Worm (Caenorhabditis elegans) whole organism, L1 larva: ENCODE results near the gene K07D4.5.

Experiments used
- C04F5.9 ChIP-seq: sonication (generic microtip); optimal IDR thresholded peaks from 2 replicates; lab custom pipeline; 2016; ENCODE audit warnings: missing genetic modification characterization, missing compliant biosample characterization
- F16B12.6 ChIP-seq: fragments of 150-350 bp; optimal IDR thresholded peaks from 2 replicates; lab custom pipeline; 2014; ENCODE audit warnings: missing biosample characterization, missing genetic modification characterization
- aha-1 ChIP-seq: fragments of 150-350 bp; optimal IDR thresholded peaks from 2 replicates; lab custom pipeline; 2014; ENCODE audit warnings: missing biosample characterization, missing genetic modification characterization
- ama-1 ChIP-seq: fragments of 150-350 bp; optimal IDR thresholded peaks from 2 replicates; lab custom pipeline; 2014
- blmp-1 ChIP-seq: fragments of 150-350 bp; optimal IDR thresholded peaks from 2 replicates; lab custom pipeline; 2014; ENCODE audit warnings: missing biosample characterization, missing genetic modification characterization
- ceh-82 ChIP-seq, 3 experiments: fragments of 150-350 bp in 1 of 3; sonication (generic microtip) in 2 of 3; optimal IDR thresholded peaks; 2 replicates each; lab custom pipeline; 2014 to 2017; ENCODE audit warnings: missing biosample characterization in 3 of 3, missing genetic modification characterization in 3 of 3
- ceh-90 ChIP-seq: sonication (generic microtip); optimal IDR thresholded peaks from 2 replicates; lab custom pipeline; 2016; ENCODE audit warnings: missing genetic modification characterization, missing compliant biosample characterization
- dsc-1 ChIP-seq: sonication (generic microtip); optimal IDR thresholded peaks from 2 replicates; lab custom pipeline; 2016; ENCODE audit warnings: mild to moderate bottlenecking, missing genetic modification characterization, missing compliant biosample characterization
- efl-1 ChIP-seq, 4 experiments: fragments of 150-350 bp; optimal IDR thresholded peaks in 3 of 4; peaks in 1 of 4; 1 replicate in 1 of 4; 2 replicates in 3 of 4; lab custom pipeline; 2014; ENCODE audit warnings: missing biosample characterization in 2 of 4, missing genetic modification characterization in 2 of 4, missing genetic modification reagents in 2 of 4
- elt-3 ChIP-seq, 6 experiments: fragments of 150-350 bp in 1 of 6; sonication (generic microtip); optimal IDR thresholded peaks; 2 replicates each; lab custom pipeline; 2017 to 2018; ENCODE audit warnings: missing biosample characterization in 6 of 6, missing genetic modification characterization in 6 of 6, inconsistent platforms in 1 of 6
- ets-5 ChIP-seq: fragments of 200-800 bp; sonication (Bioruptor generic); IDR thresholded peaks from 2 replicates; pipeline ENCODE4 v1.3.6; 2022; ENCODE audit warnings: missing genetic modification characterization, missing compliant biosample characterization
- fkh-10 ChIP-seq: sonication (generic microtip); optimal IDR thresholded peaks from 2 replicates; lab custom pipeline; 2017; ENCODE audit warnings: missing biosample characterization, missing genetic modification reagents, missing genetic modification characterization
- fkh-4 ChIP-seq: sonication (generic microtip); optimal IDR thresholded peaks from 2 replicates; lab custom pipeline; 2016; ENCODE audit warnings: missing compliant biosample characterization, missing genetic modification characterization, borderline replicate concordance
- fos-1 ChIP-seq: fragments of 150-350 bp; optimal IDR thresholded peaks from 2 replicates; lab custom pipeline; 2014; ENCODE audit warnings: missing biosample characterization, missing genetic modification characterization
- hlh-17 ChIP-seq: fragments of 200-800 bp; sonication (Bioruptor generic); optimal IDR thresholded peaks from 2 replicates; lab custom pipeline; 2018; ENCODE audit warnings: missing genetic modification characterization, mild to moderate bottlenecking, missing compliant biosample characterization, moderate library complexity, borderline replicate concordance
- hlh-4 ChIP-seq: sonication (generic microtip); optimal IDR thresholded peaks from 2 replicates; lab custom pipeline; 2016; ENCODE audit warnings: mild to moderate bottlenecking, missing genetic modification characterization, missing compliant biosample characterization
- irx-1 ChIP-seq: sonication (generic microtip); optimal IDR thresholded peaks from 2 replicates; lab custom pipeline; 2016; ENCODE audit warnings: missing genetic modification characterization, missing compliant biosample characterization
- lin-13 ChIP-seq: fragments of 150-350 bp; optimal IDR thresholded peaks from 2 replicates; lab custom pipeline; 2014; ENCODE audit warnings: missing biosample characterization, missing genetic modification reagents, missing genetic modification characterization
- lin-14 ChIP-seq: fragments of 200-800 bp; sonication (Bioruptor generic); optimal IDR thresholded peaks from 2 replicates; lab custom pipeline; 2018; ENCODE audit warnings: mild to moderate bottlenecking, missing genetic modification characterization, moderate library complexity, missing compliant biosample characterization
- lin-35 ChIP-seq, 2 experiments: fragments of 150-350 bp; optimal IDR thresholded peaks; 2 replicates each; lab custom pipeline; 2014; ENCODE audit warnings: missing biosample characterization in 2 of 2, missing genetic modification characterization in 2 of 2, missing genetic modification reagents in 2 of 2
- lin-39 ChIP-seq: fragments of 150-350 bp; optimal IDR thresholded peaks from 2 replicates; lab custom pipeline; 2014; ENCODE audit warnings: missing biosample characterization, missing genetic modification reagents, missing genetic modification characterization
- lsy-2 ChIP-seq, 2 experiments: fragments of 150-350 bp; optimal IDR thresholded peaks; 2 replicates each; lab custom pipeline; 2014; ENCODE audit warnings: missing biosample characterization in 2 of 2, missing genetic modification characterization in 2 of 2
- mab-9 ChIP-seq: fragments of 200-800 bp; sonication (Bioruptor generic); IDR thresholded peaks from 2 replicates; pipeline ENCODE4 v1.3.6; 2022; ENCODE audit warnings: missing genetic modification reagents, missing genetic modification characterization, missing compliant biosample characterization
- mdl-1 ChIP-seq, 2 experiments: fragments of 150-350 bp; optimal IDR thresholded peaks; 2 replicates each; lab custom pipeline; 2014 to 2017; ENCODE audit warnings: missing biosample characterization in 2 of 2, missing genetic modification characterization in 2 of 2, inconsistent platforms in 1 of 2
- mep-1 ChIP-seq: fragments of 150-350 bp; optimal IDR thresholded peaks from 2 replicates; lab custom pipeline; 2014; ENCODE audit warnings: missing biosample characterization, missing genetic modification characterization
- nhr-11 ChIP-seq: fragments of 150-350 bp; optimal IDR thresholded peaks from 2 replicates; lab custom pipeline; 2014; ENCODE audit warnings: missing biosample characterization, missing genetic modification characterization
- nhr-19 ChIP-seq: fragments of 200-800 bp; sonication (Bioruptor generic); conservative IDR thresholded peaks from 2 replicates; pipeline ENCODE4 v1.3.6; 2022; ENCODE audit warnings: missing genetic modification characterization, missing compliant biosample characterization
- pqm-1 ChIP-seq: sonication (generic microtip); optimal IDR thresholded peaks from 3 replicates; lab custom pipeline; 2017; ENCODE audit warnings: missing biosample characterization, missing genetic modification characterization
- snpc-4 ChIP-seq: fragments of 150-350 bp; optimal IDR thresholded peaks from 2 replicates; lab custom pipeline; 2014; ENCODE audit warnings: missing biosample characterization, missing genetic modification characterization
- snu-23 ChIP-seq: sonication (generic microtip); optimal IDR thresholded peaks from 2 replicates; lab custom pipeline; 2016; ENCODE audit warnings: missing genetic modification characterization, missing compliant biosample characterization
- sptf-1 ChIP-seq: fragments of 150-350 bp; optimal IDR thresholded peaks from 2 replicates; lab custom pipeline; 2014; ENCODE audit warnings: missing biosample characterization, missing genetic modification characterization
- swsn-7 ChIP-seq: sonication (generic microtip); optimal IDR thresholded peaks from 2 replicates; lab custom pipeline; 2016; ENCODE audit warnings: missing genetic modification characterization, missing compliant biosample characterization
- tbx-2 ChIP-seq: sonication (generic microtip); optimal IDR thresholded peaks from 2 replicates; lab custom pipeline; 2016; ENCODE audit warnings: missing genetic modification characterization, missing compliant biosample characterization
- unc-62 ChIP-seq: fragments of 150-350 bp; optimal IDR thresholded peaks from 2 replicates; lab custom pipeline; 2014; ENCODE audit warnings: missing biosample characterization, missing genetic modification reagents, missing genetic modification characterization
- unc-86 ChIP-seq: sonication (generic microtip); optimal IDR thresholded peaks from 2 replicates; lab custom pipeline; 2016; ENCODE audit warnings: missing genetic modification characterization, missing compliant biosample characterization
- unc-98 ChIP-seq: fragments of 200-800 bp; sonication (Bioruptor generic); IDR thresholded peaks from 2 replicates; pipeline ENCODE4 v1.3.6; 2022; ENCODE audit warnings: missing genetic modification characterization, missing compliant biosample characterization
- vab-15 ChIP-seq: sonication (generic microtip); optimal IDR thresholded peaks from 2 replicates; lab custom pipeline; 2017; ENCODE audit warnings: missing genotype, mild to moderate bottlenecking, missing genetic modification characterization, missing compliant biosample characterization
- xbp-1 ChIP-seq: sonication (generic microtip); optimal IDR thresholded peaks from 2 replicates; lab custom pipeline; 2016; ENCODE audit warnings: missing genetic modification characterization, missing compliant biosample characterization
- zag-1 ChIP-seq: fragments of 150-350 bp; optimal IDR thresholded peaks from 2 replicates; lab custom pipeline; 2014; ENCODE audit warnings: missing biosample characterization, missing genetic modification characterization
- zip-4 ChIP-seq: fragments of 200-800 bp; sonication (Bioruptor generic); optimal IDR thresholded peaks from 2 replicates; lab custom pipeline; 2018; ENCODE audit warnings: mild to moderate bottlenecking, missing genetic modification characterization, moderate library complexity, missing compliant biosample characterization

K07D4.5 gene

ce11 chrII:4044349-4044748 is 19.0 kb upstream of the K07D4.5 start, which contains the start of gene rpn-11 (continued):
- TF ChIP-seq snpc-4 (tag; lab: Kevin White, UChicago) (peak; percentile 47), ceh-82 (tag; optimal IDR thresholded peaks at IDR 0.05; lab: Kevin White, UChicago) (peak; percentile 79 to 92 (median 87)), nhr-11 (tag; lab: Kevin White, UChicago) (peak; percentile 52), vab-15 (peak; percentile 12), lin-35 (GFP tag; optimal IDR thresholded peaks at IDR 0.05; lab: Kevin White, UChicago) (peak; percentile 98), ets-5 (GFP tag; lab: Robert Waterston, UW) (no peak), C04F5.9 (tag; lab: Kevin White, UChicago) (peak; percentile 77), unc-62 (GFP tag; lab: Kevin White, UChicago) (no peak), sptf-1 (tag; lab: Kevin White, UChicago) (no peak), dsc-1 (tag; lab: Kevin White, UChicago) (peak; percentile 88), lsy-2 (tag; optimal IDR thresholded peaks at IDR 0.05; lab: Kevin White, UChicago) (peak; percentile 94 to 95), zip-4 (peak; percentile 65), xbp-1 (peak; percentile 88), unc-98 (GFP tag; lab: Robert Waterston, UW) (peak; percentile 27; the same call in 1 of the 2 replicates), F16B12.6 (tag; lab: Kevin White, UChicago) (peak; percentile 98), tbx-2 (peak; percentile 91), mab-9 (GFP tag; lab: Robert Waterston, UW) (peak; percentile 75), ceh-90 (tag; lab: Kevin White, UChicago) (peak; percentile 8), lin-14 (GFP tag; lab: Kevin White, UChicago) (peak; percentile 83), swsn-7 (tag; lab: Kevin White, UChicago) (peak; percentile 85), fkh-10 (GFP tag; lab: Kevin White, UChicago) (peak; percentile 85), mdl-1 (tag; optimal IDR thresholded peaks at IDR 0.05; lab: Kevin White, UChicago) (peak; percentile 52 to 75), lin-39 (tag; lab: Kevin White, UChicago) (peak; percentile 45), blmp-1 (peak; percentile 50), nhr-19 (GFP tag; lab: Robert Waterston, UW) (peak; percentile 88), irx-1 (tag; lab: Kevin White, UChicago) (peak; percentile 75), unc-86 (tag; lab: Kevin White, UChicago) (peak; percentile 86), snu-23 (peak; percentile 90), mep-1 (tag; lab: Kevin White, UChicago) (peak; percentile 90), hlh-17 (GFP tag; lab: Kevin White, UChicago) (no peak), ama-1 (no peak), hlh-4 (tag; lab: Kevin White, UChicago) (no peak), zag-1 (no peak), efl-1 (optimal IDR thresholded peaks at IDR 0.05; lab: Kevin White, UChicago) (peak; percentile 98 to 99), efl-1 (GFP tag; optimal IDR thresholded peaks at IDR 0.05 in 1 of 2; lab: Kevin White, UChicago) (peak; percentile 97 to 100), aha-1 (tag; lab: Kevin White, UChicago) (no peak), fkh-4 (tag; lab: Kevin White, UChicago) (peak; percentile 64)

- TF ChIP-seq ceh-90 (tag; lab: Kevin White, UChicago) (no peak), efl-1 (optimal IDR thresholded peaks at IDR 0.05; lab: Kevin White, UChicago) (no peak), efl-1 (GFP tag; optimal IDR thresholded peaks at IDR 0.05 in 1 of 2; lab: Kevin White, UChicago) (peak in 1 of 2 experiments; percentile 19), elt-3 (tag; optimal IDR thresholded peaks at IDR 0.05; lab: Kevin White, UChicago) (no peak), fkh-10 (GFP tag; lab: Kevin White, UChicago) (no peak), ceh-82 (tag; optimal IDR thresholded peaks at IDR 0.05; lab: Kevin White, UChicago) (no peak), lin-13 (GFP tag; lab: Kevin White, UChicago) (no peak), fos-1 (tag; lab: Kevin White, UChicago) (no peak)
Measured at ce11 chrII:4042696-4043095, 17.3 kb upstream of the K07D4.5 start.

- TF ChIP-seq fkh-10 (GFP tag; lab: Kevin White, UChicago) (no peak), hlh-4 (tag; lab: Kevin White, UChicago) (no peak), ets-5 (GFP tag; lab: Robert Waterston, UW) (no peak), pqm-1 (no peak), nhr-19 (GFP tag; lab: Robert Waterston, UW) (no peak)
Measured at ce11 chrII:4040066-4040465, 14.7 kb upstream of the K07D4.5 start.
